Worm (Caenorhabditis elegans): ENCODE measurements around the gene F35C11.2.

Gene F35C11.2

DNA sequence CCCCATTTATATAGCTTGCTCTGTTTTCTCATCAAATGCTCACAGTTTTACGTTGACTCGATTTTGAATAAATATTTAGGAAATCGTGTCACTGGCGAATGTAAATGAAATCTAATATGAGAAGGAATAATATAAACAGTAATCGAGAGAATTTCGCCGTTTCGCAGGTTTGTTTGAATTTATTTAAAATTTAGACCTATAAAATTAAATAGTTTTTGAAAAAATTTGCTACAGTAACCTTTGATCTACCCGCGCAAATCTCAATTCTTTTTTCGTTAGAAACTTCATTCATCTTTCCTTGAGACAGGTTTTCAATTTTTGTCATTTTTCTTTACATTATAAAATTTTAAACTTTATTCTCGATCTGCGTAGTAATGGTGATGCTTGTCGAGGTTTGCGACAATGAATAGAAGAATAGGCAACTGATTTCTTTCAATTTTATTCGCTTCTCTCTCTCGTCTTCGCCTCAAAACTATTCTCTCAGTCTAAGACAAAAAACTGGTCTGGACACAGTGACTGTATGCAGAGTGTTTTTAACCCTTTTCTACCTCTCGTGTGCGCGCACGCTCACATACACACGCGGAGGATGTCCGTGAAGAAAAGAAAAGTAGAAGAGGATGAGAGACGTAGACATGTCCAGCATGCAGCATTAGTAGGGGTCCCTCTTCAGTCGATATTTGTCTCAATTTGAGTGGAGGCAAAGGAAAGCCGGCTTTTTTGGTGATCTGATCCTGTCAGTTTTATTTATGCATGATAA, 26.1 kb downstream of the F35C11.2 start, which contains the start of gene dab-1 (continued):
- TF ChIP-seq ceh-79 (tag; optimal IDR thresholded peaks at IDR 0.05) (no peak), madf-6 (GFP tag; IDR thresholded peaks at IDR 0.05) (peak; percentile 94), mel-28 (tag; optimal IDR thresholded peaks at IDR 0.05; ENCODE audit: borderline replicate concordance) (no peak), ceh-27 (GFP tag; optimal IDR thresholded peaks at IDR 0.05) (peak; percentile 2), lin-54 (GFP tag; optimal IDR thresholded peaks at IDR 0.05) (peak; percentile 43), F49E8.2 (tag; optimal IDR thresholded peaks at IDR 0.05; ENCODE audit: insufficient read depth) (no peak), lag-1 (GFP tag; IDR thresholded peaks at IDR 0.05) (no peak), nhr-90 (tag; optimal IDR thresholded peaks at IDR 0.05) (no peak), F23B12.7 (tag; optimal IDR thresholded peaks at IDR 0.05; ENCODE audit: insufficient read depth) (peak; percentile 5), ama-1 (optimal IDR thresholded peaks at IDR 0.05) (no peak), ama-1 (GFP tag; optimal IDR thresholded peaks at IDR 0.05) (no peak), attf-3 (GFP tag; conservative IDR thresholded peaks at IDR 0.05) (no peak), sdz-38 (tag; optimal IDR thresholded peaks at IDR 0.05) (no peak), B0019.2 (GFP tag; conservative IDR thresholded peaks at IDR 0.05) (no peak), tbp1 (GFP tag; optimal IDR thresholded peaks at IDR 0.05) (no peak), ZK185.1 (tag; optimal IDR thresholded peaks at IDR 0.05; ENCODE audit: poor library complexity, severe bottlenecking) (no peak), nhr-179 (tag; optimal IDR thresholded peaks at IDR 0.05) (no peak), dpl-1 (GFP tag; optimal IDR thresholded peaks at IDR 0.05) (peak; percentile 54), F33H1.4 (GFP tag; IDR thresholded peaks at IDR 0.05) (peak; percentile 55), C17E4.6 (GFP tag; IDR thresholded peaks at IDR 0.05) (no peak), aptf-2 (GFP tag; conservative IDR thresholded peaks at IDR 0.05) (no peak), snpc-3.4 (tag; optimal IDR thresholded peaks at IDR 0.05) (no peak)

DNA sequence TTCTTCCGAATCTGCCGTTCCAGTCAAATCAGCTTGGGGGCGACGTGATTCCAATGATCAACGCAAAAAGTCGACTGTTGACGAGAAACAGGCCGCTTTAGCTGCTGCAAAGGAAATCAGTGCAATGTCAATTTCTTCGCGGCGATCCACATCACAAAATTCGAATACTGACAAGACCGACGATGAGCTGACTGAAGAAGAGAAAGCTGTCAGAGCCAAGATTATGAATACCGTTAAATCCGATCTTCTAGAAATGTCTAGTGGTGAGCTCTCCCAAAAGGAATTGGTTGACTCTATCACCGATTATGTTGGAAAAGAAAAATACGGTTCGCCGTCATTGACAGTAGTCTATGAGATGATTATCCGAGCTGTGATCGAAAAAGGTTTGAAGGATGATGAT, 28.4 kb downstream of the F35C11.2 start:
- TF ChIP-seq F49E8.2 (tag; optimal IDR thresholded peaks at IDR 0.05; ENCODE audit: insufficient read depth): no peak

DNA sequence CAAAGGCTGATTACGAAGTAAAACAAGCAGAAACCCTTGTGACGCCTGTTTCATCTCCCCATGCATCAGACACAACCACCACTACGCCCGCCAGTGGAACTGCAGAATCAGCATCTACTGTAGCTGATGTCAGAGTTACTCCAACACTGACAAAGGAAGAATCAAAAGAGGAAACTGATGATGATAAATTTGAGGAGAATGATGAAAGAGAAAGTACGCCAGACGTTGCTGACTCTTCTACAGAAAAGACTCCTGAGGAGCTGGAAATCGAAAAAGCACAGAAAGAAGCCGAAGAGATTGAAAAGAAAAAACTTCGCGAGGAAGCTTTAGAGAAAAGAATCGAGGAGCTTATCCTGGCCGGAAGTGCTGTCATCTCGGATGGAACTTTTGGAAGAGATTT, 30.4 kb downstream of the F35C11.2 start:
- TF ChIP-seq Y95B8A.8 (GFP tag; IDR thresholded peaks at IDR 0.05) (no peak), dpl-1 (GFP tag; optimal IDR thresholded peaks at IDR 0.05) (no peak), sdz-38 (tag; optimal IDR thresholded peaks at IDR 0.05) (no peak), ets-4 (GFP tag; optimal IDR thresholded peaks at IDR 0.05) (no peak), snpc-1.3 (tag; optimal IDR thresholded peaks at IDR 0.05; ENCODE audit: insufficient read depth) (no peak), F39B2.1 (GFP tag; IDR thresholded peaks at IDR 0.05) (no peak), F37B4.10 (GFP tag; IDR thresholded peaks at IDR 0.05) (no peak), F33H1.4 (GFP tag; IDR thresholded peaks at IDR 0.05) (no peak), madf-6 (GFP tag; IDR thresholded peaks at IDR 0.05) (no peak), F10E7.11 (tag; optimal IDR thresholded peaks at IDR 0.05) (no peak), hmg-20 (GFP tag; IDR thresholded peaks at IDR 0.05) (no peak), ceh-40 (GFP tag; IDR thresholded peaks at IDR 0.05) (no peak), T07F8.4 (tag; optimal IDR thresholded peaks at IDR 0.05) (no peak), rpc-1 (optimal IDR thresholded peaks at IDR 0.05) (no peak), rpc-1 (tag; optimal IDR thresholded peaks at IDR 0.05) (no peak), ztf-26 (tag; optimal IDR thresholded peaks at IDR 0.05) (no peak), akir-1 (GFP tag; optimal IDR thresholded peaks at IDR 0.05) (no peak), efl-1 (GFP tag; optimal IDR thresholded peaks at IDR 0.05) (no peak), madf-3 (GFP tag; IDR thresholded peaks at IDR 0.05) (no peak)

All from whole organism, young adult.